Worm (Caenorhabditis elegans) whole organism, young adult: ENCODE data around the gene mrp-2.

Experiments
- bed-1 ChIP-seq: fragments of 200-800 bp; sonication (Bioruptor generic); IDR thresholded peaks from 2 replicates; pipeline ENCODE4 v1.3.6; 2022; ENCODE audit warnings: missing genetic modification reagents, missing genetic modification characterization, missing compliant biosample characterization
- hmg-20 ChIP-seq: fragments of 200-800 bp; sonication (Bioruptor generic); IDR thresholded peaks from 2 replicates; pipeline ENCODE4 v1.3.6; 2022; ENCODE audit warnings: missing genetic modification reagents, missing genetic modification characterization, missing compliant biosample characterization
- snpc-4 ChIP-seq, 5 experiments: fragments of 150-350 bp in 1 of 5; sonication (generic microtip) in 4 of 5; optimal IDR thresholded peaks; 2 replicates each; lab custom pipeline; 2014 to 2018; ENCODE audit warnings: missing genetic modification characterization in 5 of 5, missing biosample characterization in 3 of 5, antibody characterized with exemption in 2 of 5, mild to moderate bottlenecking in 2 of 5, missing compliant biosample characterization in 2 of 5, missing genotype in 2 of 5, moderate library complexity in 2 of 5, missing genetic modification reagents in 1 of 5
- unc-62 ChIP-seq: fragments of 150-350 bp; optimal IDR thresholded peaks from 2 replicates; lab custom pipeline; 2014; ENCODE audit warnings: missing biosample characterization, missing genetic modification reagents, missing genetic modification characterization

ce11 chrX:524498-524897, 48.0 kb downstream of the mrp-2 start:
- TF ChIP-seq snpc-4 (GFP tag; optimal IDR thresholded peaks at IDR 0.05; lab: Kevin White, UChicago) = no peak
- TF ChIP-seq snpc-4 (tag; optimal IDR thresholded peaks at IDR 0.05; lab: Kevin White, UChicago) = no peak
- no peak for TF ChIP-seq unc-62 (GFP tag; lab: Kevin White, UChicago)
- no peak for TF ChIP-seq bed-1 (GFP tag; lab: Robert Waterston, UW)
- no peak for TF ChIP-seq hmg-20 (GFP tag; lab: Robert Waterston, UW)
